Fruit fly (Drosophila melanogaster): Measurements from ENCODE around the gene CG11857.

CG11857 gene

DNA sequence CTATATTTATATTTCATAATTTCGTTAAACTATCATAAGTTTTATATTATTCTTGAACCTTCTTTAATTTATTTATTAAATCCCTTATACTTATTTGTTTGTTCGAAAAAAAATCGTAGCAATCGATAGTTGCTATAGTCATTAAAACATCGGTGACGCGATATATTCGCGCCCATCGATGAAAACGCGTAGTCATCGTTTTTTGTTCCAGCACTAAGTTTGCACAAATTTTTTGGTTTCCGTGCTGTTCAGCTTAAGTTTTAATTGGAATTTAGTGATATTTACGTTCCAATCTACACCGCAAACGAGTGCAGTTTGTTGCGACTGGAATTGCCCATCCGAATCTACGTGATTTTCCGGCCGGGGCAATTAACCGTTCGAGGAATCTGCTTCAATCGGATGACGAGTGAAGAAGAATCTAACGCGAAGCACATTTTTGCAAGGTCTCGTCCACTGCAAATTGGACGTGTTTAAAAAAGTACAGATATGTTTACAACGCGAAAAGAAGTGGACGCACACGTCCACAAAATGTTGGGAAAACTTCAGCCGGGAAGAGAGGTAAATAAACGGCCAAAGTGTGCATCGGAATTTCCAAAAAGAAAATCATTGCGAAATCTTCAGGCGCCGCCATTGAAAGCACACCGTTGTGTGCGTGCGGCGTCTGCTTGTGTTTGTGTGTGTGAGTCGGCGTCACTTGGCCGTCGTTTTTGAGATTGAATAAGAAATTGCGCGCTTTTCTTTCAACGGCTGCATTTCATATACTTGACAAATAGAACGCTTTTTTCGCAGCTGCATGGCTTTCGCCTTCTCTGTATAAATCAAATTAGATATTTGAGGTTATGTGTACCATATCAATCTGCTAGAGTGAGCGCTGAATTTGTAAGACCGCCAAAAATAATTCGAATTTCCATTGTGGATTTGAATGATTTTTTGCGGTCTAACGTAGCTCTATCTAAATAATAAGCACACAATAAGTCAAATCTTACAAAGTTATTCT, 9.3 kb upstream of the CG11857 start, which contains the start of gene Nup358 (continued):
- TF ChIP-seq CG16815 (GFP tag; optimal IDR thresholded peaks at IDR 0.05) (no peak), CG17829 (tag; optimal IDR thresholded peaks at IDR 0.05) (peak; percentile 35), CG17186 (GFP tag; optimal IDR thresholded peaks at IDR 0.05) (peak; percentile 58), Gug (GFP tag; IDR thresholded peaks at IDR 0.05) (no peak), pita (GFP tag; optimal IDR thresholded peaks at IDR 0.05) (no peak), CG15479 (GFP tag; optimal IDR thresholded peaks at IDR 0.05) (peak; percentile 70), CG14441 (GFP tag; IDR thresholded peaks at IDR 0.05) (no peak), CG3847 (GFP tag; IDR thresholded peaks at IDR 0.05) (no peak), grn (GFP tag; optimal IDR thresholded peaks at IDR 0.05) (no peak), CG7963 (GFP tag; IDR thresholded peaks at IDR 0.05; ENCODE audit: partially characterized antibody) (peak; percentile 97), Lpt (GFP tag; optimal IDR thresholded peaks at IDR 0.05) (no peak), Meics (GFP tag; optimal IDR thresholded peaks at IDR 0.05) (no peak), CG4707 (GFP tag; optimal IDR thresholded peaks at IDR 0.05) (no peak), HLH4C (GFP tag; IDR thresholded peaks at IDR 0.05; ENCODE audit: partially characterized antibody) (peak; percentile 99), CG11504 (tag; optimal IDR thresholded peaks at IDR 0.05) (no peak), CG14860 (GFP tag; IDR thresholded peaks at IDR 0.05; ENCODE audit: partially characterized antibody) (peak; percentile 98), H2.0 (GFP tag; IDR thresholded peaks at IDR 0.05) (no peak), jumu (GFP tag; optimal IDR thresholded peaks at IDR 0.05) (no peak), Sox100B (GFP tag; optimal IDR thresholded peaks at IDR 0.05) (no peak), CG9437 (GFP tag; optimal IDR thresholded peaks at IDR 0.05) (no peak), CG4328 (GFP tag; optimal IDR thresholded peaks at IDR 0.05) (no peak), CG18476 (GFP tag; optimal IDR thresholded peaks at IDR 0.05) (no peak), CG6765 (GFP tag; optimal IDR thresholded peaks at IDR 0.05) (no peak), rib (GFP tag; IDR thresholded peaks at IDR 0.05) (peak; percentile 95), Dad (GFP tag; optimal IDR thresholded peaks at IDR 0.05) (no peak), Dref (GFP tag; IDR thresholded peaks at IDR 0.05) (peak; percentile 98), CG14050 (GFP tag; IDR thresholded peaks at IDR 0.05) (no peak), tio (GFP tag; optimal IDR thresholded peaks at IDR 0.05) (no peak), Oaz (GFP tag; IDR thresholded peaks at IDR 0.05) (no peak), zen (tag; optimal IDR thresholded peaks at IDR 0.05) (peak; percentile 4), tap (tag; optimal IDR thresholded peaks at IDR 0.05) (no peak), org-1 (GFP tag; optimal IDR thresholded peaks at IDR 0.05) (no peak), CG17328 (GFP tag; IDR thresholded peaks at IDR 0.05) (no peak), oc (tag; optimal IDR thresholded peaks at IDR 0.05) (no peak), CG6854 (GFP tag; optimal IDR thresholded peaks at IDR 0.05) (no peak), Bdp1 (GFP tag; optimal IDR thresholded peaks at IDR 0.05) (no peak), gce (GFP tag; IDR thresholded peaks at IDR 0.05) (no peak), Drgx (GFP tag; IDR thresholded peaks at IDR 0.05) (no peak), chn (GFP tag; optimal IDR thresholded peaks at IDR 0.05) (no peak), nerfin-2 (GFP tag; IDR thresholded peaks at IDR 0.05; ENCODE audit: partially characterized antibody) (peak; percentile 97), trem (tag; optimal IDR thresholded peaks at IDR 0.05) (peak; percentile 64), CG30020 (tag; optimal IDR thresholded peaks at IDR 0.05) (peak; percentile 35), MESR4 (GFP tag; optimal IDR thresholded peaks at IDR 0.05) (peak; percentile 24), gem (tag; optimal IDR thresholded peaks at IDR 0.05) (no peak), sqz (GFP tag; optimal IDR thresholded peaks at IDR 0.05) (peak; percentile 80), Six4 (GFP tag; optimal IDR thresholded peaks at IDR 0.05) (no peak), ash1 (GFP tag; optimal IDR thresholded peaks at IDR 0.05) (no peak), lov (optimal IDR thresholded peaks at IDR 0.05) (no peak), lov (GFP tag; IDR thresholded peaks at IDR 0.05) (no peak)
